Worm (Caenorhabditis elegans) whole organism, early embryonic: ENCODE measurements around the gene srj-23.

ENCODE experiments used
- aly-1 ChIP-seq: sonication (generic microtip); optimal IDR thresholded peaks from 2 replicates; lab custom pipeline; 2016; ENCODE audit warnings: missing genetic modification characterization, missing compliant biosample characterization
- ama-1 ChIP-seq: fragments of 150-350 bp; optimal IDR thresholded peaks from 2 replicates; lab custom pipeline; 2014
- flt-1 ChIP-seq: fragments of 200-800 bp; sonication (Bioruptor generic); IDR thresholded peaks from 2 replicates; pipeline ENCODE4 v1.3.6; 2022; ENCODE audit warnings: missing genetic modification characterization, missing compliant biosample characterization
- pes-1 ChIP-seq: fragments of 200-800 bp; sonication (Bioruptor generic); IDR thresholded peaks from 2 replicates; pipeline ENCODE4 v1.3.6; 2022; ENCODE audit warnings: missing genetic modification reagents, missing genetic modification characterization, missing compliant biosample characterization

DNA sequence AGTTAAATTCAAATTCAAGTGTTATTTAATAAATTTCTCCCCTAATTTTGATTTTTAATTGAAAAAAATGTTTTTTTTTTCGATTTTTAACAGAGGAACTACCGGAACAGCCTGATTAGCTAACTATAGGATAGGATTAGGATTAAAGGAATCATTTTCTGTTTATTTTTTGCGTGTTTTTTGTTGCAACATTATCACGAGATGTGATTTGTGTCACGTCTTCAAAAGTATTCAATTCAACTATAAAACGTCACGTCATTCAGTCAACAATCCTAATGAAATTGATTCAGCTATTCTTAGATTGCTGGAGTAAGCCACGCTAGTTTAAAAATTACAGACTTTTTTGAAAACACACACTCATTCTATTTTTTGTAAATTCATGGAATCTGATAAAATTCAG, 40.7 kb upstream of the srj-23 start:
- TF ChIP-seq pes-1 (GFP tag; lab: Robert Waterston, UW), result no peak
- no peak for TF ChIP-seq ama-1 (lab: Kevin White, UChicago)
- no peak for TF ChIP-seq flt-1
- no peak for TF ChIP-seq aly-1 (tag; lab: Kevin White, UChicago)
